Comparison of ENCODE assay signal across 4 worm cellular contexts in the genomic region with DNA sequence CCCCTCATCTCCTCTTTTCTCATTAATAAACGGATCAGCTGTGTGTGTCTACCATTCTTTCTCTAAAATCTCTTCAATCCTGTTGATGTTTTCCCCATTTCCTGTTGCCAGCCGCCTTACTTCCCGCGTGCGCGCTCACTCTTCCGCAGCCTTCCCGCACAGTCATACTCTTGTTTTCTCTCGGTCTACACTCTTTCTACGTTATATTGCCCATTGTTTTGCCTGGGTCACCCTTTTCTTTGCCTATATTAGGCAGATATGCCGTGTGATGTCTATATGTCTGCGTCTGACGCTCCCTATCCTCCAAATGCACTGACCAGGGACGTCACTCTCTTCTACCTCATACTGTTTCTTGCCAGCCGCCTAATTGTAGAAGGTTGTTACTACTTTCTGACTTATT.
TF ChIP-seq lines count a peak whose summit lies in the region.

No protein-coding gene starts in this region.

TF ChIP-seq in whole organism, L2 larva, 48 proteins besides CTCF, POLR2A, EP300 and RAD21 (continued from another document):
- no peak for TF ChIP-seq ZK546.5 (tag; optimal IDR thresholded peaks at IDR 0.05; lab: Kevin White, UChicago)
- no peak for TF ChIP-seq gmeb-1 (tag; optimal IDR thresholded peaks at IDR 0.05; lab: Kevin White, UChicago)
- TF ChIP-seq ztf-1 (GFP tag; conservative IDR thresholded peaks at IDR 0.05; lab: Robert Waterston, UW): no peak
- no peak for TF ChIP-seq nhr-10 (tag; optimal IDR thresholded peaks at IDR 0.05; lab: Kevin White, UChicago)
- TF ChIP-seq ztf-11 (tag; optimal IDR thresholded peaks at IDR 0.05; lab: Kevin White, UChicago): no peak
- TF ChIP-seq nhr-23 (tag; optimal IDR thresholded peaks at IDR 0.05; lab: Kevin White, UChicago): no peak
- TF ChIP-seq fos-1 (tag; optimal IDR thresholded peaks at IDR 0.05; lab: Kevin White, UChicago): peak; percentile 78
- TF ChIP-seq R02D3.7 (tag; optimal IDR thresholded peaks at IDR 0.05; lab: Kevin White, UChicago): no peak
- TF ChIP-seq mab-5 (tag; optimal IDR thresholded peaks at IDR 0.05; lab: Kevin White, UChicago): no peak
- no peak for TF ChIP-seq nhr-77 (tag; optimal IDR thresholded peaks at IDR 0.05; lab: Kevin White, UChicago)
- TF ChIP-seq dmd-4 (tag; optimal IDR thresholded peaks at IDR 0.05; lab: Kevin White, UChicago): no peak
- TF ChIP-seq snpc-4 (tag; optimal IDR thresholded peaks at IDR 0.05; lab: Kevin White, UChicago): no peak
- TF ChIP-seq ceh-82 (tag; optimal IDR thresholded peaks at IDR 0.05; lab: Kevin White, UChicago): no peak
- TF ChIP-seq alr-1 (tag; optimal IDR thresholded peaks at IDR 0.05; lab: Kevin White, UChicago): no peak
- no peak for TF ChIP-seq egl-27 (tag; optimal IDR thresholded peaks at IDR 0.05; lab: Kevin White, UChicago)
- TF ChIP-seq nhr-12 (tag; optimal IDR thresholded peaks at IDR 0.05; lab: Kevin White, UChicago): no peak
- TF ChIP-seq crh-2 (tag; optimal IDR thresholded peaks at IDR 0.05; lab: Kevin White, UChicago): no peak
- TF ChIP-seq lin-13 (GFP tag; optimal IDR thresholded peaks at IDR 0.05; lab: Kevin White, UChicago): no peak
- no peak for TF ChIP-seq nhr-11 (tag; optimal IDR thresholded peaks at IDR 0.05; lab: Kevin White, UChicago)
- TF ChIP-seq nhr-237 (tag; optimal IDR thresholded peaks at IDR 0.05; lab: Kevin White, UChicago): no peak
- TF ChIP-seq sma-3 (GFP tag; optimal IDR thresholded peaks at IDR 0.05; lab: Kevin White, UChicago): peak; percentile 71
- peak; percentile 68 for TF ChIP-seq sem-4 (tag; optimal IDR thresholded peaks at IDR 0.05; lab: Kevin White, UChicago)
- TF ChIP-seq blmp-1 (tag; optimal IDR thresholded peaks at IDR 0.05; lab: Kevin White, UChicago; ENCODE audit: insufficient read depth): peak; percentile 63
- TF ChIP-seq nhr-129 (tag; optimal IDR thresholded peaks at IDR 0.05; lab: Kevin White, UChicago): no peak
- no peak for TF ChIP-seq unc-62 (GFP tag; optimal IDR thresholded peaks at IDR 0.05; lab: Kevin White, UChicago)
- TF ChIP-seq unc-55 (GFP tag; optimal IDR thresholded peaks at IDR 0.05; lab: Kevin White, UChicago): no peak

TF ChIP-seq in whole organism, L4 larva, 104 proteins besides CTCF, POLR2A, EP300 and RAD21 (continued from another document):
- TF ChIP-seq nhr-11 (tag; optimal IDR thresholded peaks at IDR 0.05; lab: Kevin White, UChicago) (peak; percentile 2), dve-1 (tag; optimal IDR thresholded peaks at IDR 0.05; lab: Kevin White, UChicago; ENCODE audit: insufficient read depth) (peak; percentile 43), arid-1 (GFP tag; conservative IDR thresholded peaks at IDR 0.05; lab: Robert Waterston, UW) (0 out of 2 replicates have a peak, but pooled peaks have one; percentile 21), Y75B8A.6 (GFP tag; IDR thresholded peaks at IDR 0.05; lab: Robert Waterston, UW) (no peak), hlh-11 (tag; optimal IDR thresholded peaks at IDR 0.05; lab: Kevin White, UChicago) (peak; percentile 82), nhr-28 (tag; optimal IDR thresholded peaks at IDR 0.05; lab: Kevin White, UChicago) (peak; percentile 51), tag-97 (GFP tag; IDR thresholded peaks at IDR 0.05; lab: Robert Waterston, UW) (no peak)

TF ChIP-seq in whole organism, late embryonic, 69 proteins besides CTCF, POLR2A, EP300 and RAD21 (continued from another document):
- no peak for TF ChIP-seq ceh-48 (tag; optimal IDR thresholded peaks at IDR 0.05; lab: Kevin White, UChicago)
- peak; percentile 84 for TF ChIP-seq eyg-1 (tag; optimal IDR thresholded peaks at IDR 0.05; lab: Kevin White, UChicago)
- peak; percentile 63 for TF ChIP-seq ceh-34 (tag; optimal IDR thresholded peaks at IDR 0.05; lab: Kevin White, UChicago)
- peak; percentile 1 for TF ChIP-seq pha-2 (tag; optimal IDR thresholded peaks at IDR 0.05; lab: Kevin White, UChicago)
- peak; percentile 84 for TF ChIP-seq tbx-2 (tag; optimal IDR thresholded peaks at IDR 0.05; lab: Kevin White, UChicago)
- peak; percentile 84 for TF ChIP-seq hlh-30 (tag; optimal IDR thresholded peaks at IDR 0.05; lab: Kevin White, UChicago; ENCODE audit: insufficient read depth)
- TF ChIP-seq ceh-30 (tag; optimal IDR thresholded peaks at IDR 0.05; lab: Kevin White, UChicago): peak; percentile 63
- no peak for TF ChIP-seq odd-2 (tag; optimal IDR thresholded peaks at IDR 0.05; lab: Kevin White, UChicago)
- peak; percentile 38 for TF ChIP-seq tbx-7 (tag; optimal IDR thresholded peaks at IDR 0.05; lab: Kevin White, UChicago)
- TF ChIP-seq ref-2 (tag; optimal IDR thresholded peaks at IDR 0.05; lab: Kevin White, UChicago): peak; percentile 92
- no peak for TF ChIP-seq pha-4 (tag; optimal IDR thresholded peaks at IDR 0.05; lab: Kevin White, UChicago)
- TF ChIP-seq ceh-18 (tag; optimal IDR thresholded peaks at IDR 0.05; lab: Kevin White, UChicago): peak; percentile 34
- no peak for TF ChIP-seq K09A11.1 (tag; optimal IDR thresholded peaks at IDR 0.05; lab: Kevin White, UChicago; ENCODE audit: insufficient read depth)

TF ChIP-seq in whole organism, mixed stage, embryonic, 35 proteins besides CTCF, POLR2A, EP300 and RAD21 (continued from another document):
- TF ChIP-seq ces-1 (GFP tag; optimal IDR thresholded peaks at IDR 0.05; lab: Kevin White, UChicago) (peak; percentile 16), blmp-1 (tag; optimal IDR thresholded peaks at IDR 0.05; lab: Kevin White, UChicago) (peak; percentile 38), tbx-8 (GFP tag; optimal IDR thresholded peaks at IDR 0.05; lab: Kevin White, UChicago) (peak; percentile 9), unc-39 (tag; optimal IDR thresholded peaks at IDR 0.05; lab: Kevin White, UChicago) (no peak), ztf-11 (tag; optimal IDR thresholded peaks at IDR 0.05; lab: Kevin White, UChicago) (peak; percentile 72), unc-120 (tag; optimal IDR thresholded peaks at IDR 0.05; lab: Kevin White, UChicago; ENCODE audit: poor library complexity, severe bottlenecking) (peak; percentile 78), lin-32 (GFP tag; optimal IDR thresholded peaks at IDR 0.05; lab: Kevin White, UChicago) (no peak)
